Worm (Caenorhabditis elegans) whole organism, L1 larva: ENCODE data around the gene F44E2.8.
A peak's percentile ranks its signal among the peaks of the same experiment; 100 is the strongest.

Source experiments
- C04F5.9 ChIP-seq: sonication (generic microtip); optimal IDR thresholded peaks from 2 replicates; lab custom pipeline; 2016; ENCODE audit warnings: missing genetic modification characterization, missing compliant biosample characterization
- alr-1 ChIP-seq: fragments of 200-800 bp; sonication (Bioruptor generic); optimal IDR thresholded peaks from 2 replicates; lab custom pipeline; 2018; ENCODE audit warnings: borderline replicate concordance, mild to moderate bottlenecking, missing genetic modification characterization, missing compliant biosample characterization
- aly-2 ChIP-seq: fragments of 150-350 bp; optimal IDR thresholded peaks from 2 replicates; lab custom pipeline; 2014; ENCODE audit warnings: missing biosample characterization, missing genetic modification characterization
- blmp-1 ChIP-seq: fragments of 150-350 bp; optimal IDR thresholded peaks from 2 replicates; lab custom pipeline; 2014; ENCODE audit warnings: missing biosample characterization, missing genetic modification characterization
- ceh-8 ChIP-seq: fragments of 200-800 bp; sonication (Bioruptor generic); optimal IDR thresholded peaks from 2 replicates; lab custom pipeline; 2018; ENCODE audit warnings: mild to moderate bottlenecking, missing genetic modification characterization, moderate library complexity, missing compliant biosample characterization
- ceh-82 ChIP-seq, 3 experiments: fragments of 150-350 bp in 1 of 3; sonication (generic microtip) in 2 of 3; optimal IDR thresholded peaks; 2 replicates each; lab custom pipeline; 2014 to 2017; ENCODE audit warnings: missing biosample characterization in 3 of 3, missing genetic modification characterization in 3 of 3
- ceh-90 ChIP-seq: sonication (generic microtip); optimal IDR thresholded peaks from 2 replicates; lab custom pipeline; 2016; ENCODE audit warnings: missing genetic modification characterization, missing compliant biosample characterization
- efl-1 ChIP-seq, 4 experiments: fragments of 150-350 bp; optimal IDR thresholded peaks in 3 of 4; peaks in 1 of 4; 1 replicate in 1 of 4; 2 replicates in 3 of 4; lab custom pipeline; 2014; ENCODE audit warnings: missing biosample characterization in 2 of 4, missing genetic modification characterization in 2 of 4, missing genetic modification reagents in 2 of 4
- efl-3 ChIP-seq: fragments of 200-800 bp; sonication (Bioruptor generic); optimal IDR thresholded peaks from 2 replicates; lab custom pipeline; 2018; ENCODE audit warnings: mild to moderate bottlenecking, missing genetic modification characterization, missing compliant biosample characterization
- egl-27 ChIP-seq, 2 experiments: fragments of 150-350 bp in 1 of 2; sonication (generic microtip); optimal IDR thresholded peaks; 3 replicates each; lab custom pipeline; 2017 to 2018; ENCODE audit warnings: missing biosample characterization in 2 of 2, missing genetic modification characterization in 2 of 2, missing genetic modification reagents in 2 of 2
- elt-3 ChIP-seq, 6 experiments: fragments of 150-350 bp in 1 of 6; sonication (generic microtip); optimal IDR thresholded peaks; 2 replicates each; lab custom pipeline; 2017 to 2018; ENCODE audit warnings: missing biosample characterization in 6 of 6, missing genetic modification characterization in 6 of 6, inconsistent platforms in 1 of 6
- ets-5 ChIP-seq: fragments of 200-800 bp; sonication (Bioruptor generic); IDR thresholded peaks from 2 replicates; pipeline ENCODE4 v1.3.6; 2022; ENCODE audit warnings: missing genetic modification characterization, missing compliant biosample characterization
- fkh-4 ChIP-seq: sonication (generic microtip); optimal IDR thresholded peaks from 2 replicates; lab custom pipeline; 2016; ENCODE audit warnings: missing compliant biosample characterization, missing genetic modification characterization, borderline replicate concordance
- fkh-8 ChIP-seq: sonication (generic microtip); optimal IDR thresholded peaks from 2 replicates; lab custom pipeline; 2016; ENCODE audit warnings: mild to moderate bottlenecking, missing genetic modification characterization, missing compliant biosample characterization
- grh-1 ChIP-seq: fragments of 200-800 bp; sonication (Bioruptor generic); IDR thresholded peaks from 2 replicates; pipeline ENCODE4 v1.3.6; 2022; ENCODE audit warnings: missing genetic modification reagents, missing genetic modification characterization, missing compliant biosample characterization
- hpl-2 ChIP-seq: fragments of 150-350 bp; optimal IDR thresholded peaks from 2 replicates; lab custom pipeline; 2014; ENCODE audit warnings: missing biosample characterization, missing genetic modification reagents, missing genetic modification characterization
- irx-1 ChIP-seq: sonication (generic microtip); optimal IDR thresholded peaks from 2 replicates; lab custom pipeline; 2016; ENCODE audit warnings: missing genetic modification characterization, missing compliant biosample characterization
- isw-1 ChIP-seq: fragments of 200-800 bp; sonication (Bioruptor generic); IDR thresholded peaks from 2 replicates; pipeline ENCODE4 v1.3.6; 2022; ENCODE audit warnings: missing genetic modification characterization, missing compliant biosample characterization
- jun-1 ChIP-seq: fragments of 150-350 bp; optimal IDR thresholded peaks from 2 replicates; lab custom pipeline; 2014; ENCODE audit warnings: missing biosample characterization, missing genetic modification reagents, missing genetic modification characterization
- lin-13 ChIP-seq: fragments of 150-350 bp; optimal IDR thresholded peaks from 2 replicates; lab custom pipeline; 2014; ENCODE audit warnings: missing biosample characterization, missing genetic modification reagents, missing genetic modification characterization
- lin-14 ChIP-seq: fragments of 200-800 bp; sonication (Bioruptor generic); optimal IDR thresholded peaks from 2 replicates; lab custom pipeline; 2018; ENCODE audit warnings: mild to moderate bottlenecking, missing genetic modification characterization, moderate library complexity, missing compliant biosample characterization
- lin-15B ChIP-seq: fragments of 150-350 bp; sonication (generic microtip); optimal IDR thresholded peaks from 3 replicates; lab custom pipeline; 2014; ENCODE audit warnings: missing biosample characterization, missing genetic modification characterization
- lin-35 ChIP-seq, 2 experiments: fragments of 150-350 bp; optimal IDR thresholded peaks; 2 replicates each; lab custom pipeline; 2014; ENCODE audit warnings: missing biosample characterization in 2 of 2, missing genetic modification characterization in 2 of 2, missing genetic modification reagents in 2 of 2
- lin-39 ChIP-seq: fragments of 150-350 bp; optimal IDR thresholded peaks from 2 replicates; lab custom pipeline; 2014; ENCODE audit warnings: missing biosample characterization, missing genetic modification reagents, missing genetic modification characterization
- lir-3 ChIP-seq: sonication (generic microtip); optimal IDR thresholded peaks from 2 replicates; lab custom pipeline; 2016; ENCODE audit warnings: mild to moderate bottlenecking, missing genetic modification characterization, moderate library complexity, missing compliant biosample characterization; ENCODE audit not compliant: poor library complexity
- lsy-2 ChIP-seq, 2 experiments: fragments of 150-350 bp; optimal IDR thresholded peaks; 2 replicates each; lab custom pipeline; 2014; ENCODE audit warnings: missing biosample characterization in 2 of 2, missing genetic modification characterization in 2 of 2
- mab-9 ChIP-seq: fragments of 200-800 bp; sonication (Bioruptor generic); IDR thresholded peaks from 2 replicates; pipeline ENCODE4 v1.3.6; 2022; ENCODE audit warnings: missing genetic modification reagents, missing genetic modification characterization, missing compliant biosample characterization
- mdl-1 ChIP-seq, 2 experiments: fragments of 150-350 bp; optimal IDR thresholded peaks; 2 replicates each; lab custom pipeline; 2014 to 2017; ENCODE audit warnings: missing biosample characterization in 2 of 2, missing genetic modification characterization in 2 of 2, inconsistent platforms in 1 of 2
- mef-2 ChIP-seq: fragments of 150-350 bp; optimal IDR thresholded peaks from 2 replicates; lab custom pipeline; 2014; ENCODE audit warnings: missing biosample characterization, missing genetic modification characterization
- mep-1 ChIP-seq: fragments of 150-350 bp; optimal IDR thresholded peaks from 2 replicates; lab custom pipeline; 2014; ENCODE audit warnings: missing biosample characterization, missing genetic modification characterization
- nhr-12 ChIP-seq: sonication (generic microtip); optimal IDR thresholded peaks from 2 replicates; lab custom pipeline; 2017; ENCODE audit warnings: missing biosample characterization, missing genetic modification characterization
- nhr-237 ChIP-seq: fragments of 150-350 bp; optimal IDR thresholded peaks from 2 replicates; lab custom pipeline; 2014; ENCODE audit warnings: missing biosample characterization, missing genetic modification characterization
- nhr-47 ChIP-seq: sonication (generic microtip); optimal IDR thresholded peaks from 2 replicates; lab custom pipeline; 2016; ENCODE audit warnings: mild to moderate bottlenecking, missing genetic modification characterization, moderate library complexity, missing compliant biosample characterization
- nhr-85 ChIP-seq: sonication (generic microtip); peaks from one replicate; lab custom pipeline; 2016; ENCODE audit warnings: missing genetic modification characterization, inconsistent platforms, missing compliant biosample characterization
- pag-3 ChIP-seq: sonication (generic microtip); optimal IDR thresholded peaks from 2 replicates; lab custom pipeline; 2017; ENCODE audit warnings: missing genetic modification characterization, mild to moderate bottlenecking, missing compliant biosample characterization, antibody characterized with exemption, borderline replicate concordance; ENCODE audit not compliant: insufficient read depth
- skn-1 ChIP-seq: fragments of 150-350 bp; optimal IDR thresholded peaks from 2 replicates; lab custom pipeline; 2014; ENCODE audit warnings: missing biosample characterization, missing genetic modification characterization
- sptf-1 ChIP-seq: fragments of 150-350 bp; optimal IDR thresholded peaks from 2 replicates; lab custom pipeline; 2014; ENCODE audit warnings: missing biosample characterization, missing genetic modification characterization
- swsn-7 ChIP-seq: sonication (generic microtip); optimal IDR thresholded peaks from 2 replicates; lab custom pipeline; 2016; ENCODE audit warnings: missing genetic modification characterization, missing compliant biosample characterization
- unc-30 ChIP-seq: sonication (generic microtip); optimal IDR thresholded peaks from 2 replicates; lab custom pipeline; 2017; ENCODE audit warnings: missing biosample characterization, missing genetic modification characterization
- unc-62 ChIP-seq: fragments of 150-350 bp; optimal IDR thresholded peaks from 2 replicates; lab custom pipeline; 2014; ENCODE audit warnings: missing biosample characterization, missing genetic modification reagents, missing genetic modification characterization
- xbp-1 ChIP-seq: sonication (generic microtip); optimal IDR thresholded peaks from 2 replicates; lab custom pipeline; 2016; ENCODE audit warnings: missing genetic modification characterization, missing compliant biosample characterization
- zag-1 ChIP-seq: fragments of 150-350 bp; optimal IDR thresholded peaks from 2 replicates; lab custom pipeline; 2014; ENCODE audit warnings: missing biosample characterization, missing genetic modification characterization

Gene F44E2.8

DNA sequence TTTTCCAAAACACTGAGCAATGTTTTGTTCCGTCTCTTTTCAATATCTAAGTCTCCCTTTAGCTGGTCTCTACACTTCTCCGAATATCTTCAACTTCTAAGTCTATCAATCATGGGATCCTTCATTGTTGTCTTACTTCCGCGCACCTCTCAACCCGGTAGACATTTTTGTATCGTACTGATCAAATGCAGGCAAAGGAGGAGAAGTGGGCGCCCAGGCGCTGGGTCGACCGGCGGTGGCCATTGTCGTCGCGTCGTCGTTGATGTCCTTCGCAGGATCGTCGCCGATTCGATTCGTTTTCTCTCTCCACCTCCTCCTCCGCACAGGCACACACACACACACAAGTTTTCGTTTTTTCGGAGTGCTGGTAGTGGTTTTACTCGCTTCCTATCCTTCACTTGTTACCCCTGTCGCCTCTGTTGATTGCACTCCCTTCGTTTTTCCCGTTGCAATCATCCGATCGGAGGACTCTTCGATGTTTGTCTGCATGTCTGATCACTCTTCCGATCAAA lies 48.3 kb downstream of the F44E2.8 start (continued):
- no peak for TF ChIP-seq nhr-85 (tag; lab: Kevin White, UChicago)
- no peak for TF ChIP-seq efl-3 (GFP tag; lab: Kevin White, UChicago)
- TF ChIP-seq elt-3 (tag; optimal IDR thresholded peaks at IDR 0.05; lab: Kevin White, UChicago) = peak in 3 of 6 experiments; percentile 16 to 81 (median 68)
- no peak for TF ChIP-seq xbp-1 (tag; lab: Kevin White, UChicago)
- no peak for TF ChIP-seq lir-3 (tag; lab: Kevin White, UChicago)
- peak; percentile 74 for TF ChIP-seq blmp-1
- TF ChIP-seq skn-1 (tag; lab: Kevin White, UChicago) = peak; percentile 18
- no peak for TF ChIP-seq hpl-2
- no peak for TF ChIP-seq mab-9 (GFP tag; lab: Robert Waterston, UW)
- peak; percentile 23 for TF ChIP-seq lin-13 (GFP tag; lab: Kevin White, UChicago)
- no peak for TF ChIP-seq efl-1 (optimal IDR thresholded peaks at IDR 0.05; lab: Kevin White, UChicago)
- no peak for TF ChIP-seq efl-1 (GFP tag; optimal IDR thresholded peaks at IDR 0.05 in 1 of 2; lab: Kevin White, UChicago)
- no peak for TF ChIP-seq pag-3 (tag; lab: Kevin White, UChicago)
- TF ChIP-seq swsn-7 (tag; lab: Kevin White, UChicago) = no peak
- TF ChIP-seq ets-5 = no peak
- TF ChIP-seq jun-1 (tag; lab: Kevin White, UChicago) = no peak
- peak in 1 of 2 experiments; percentile 14 for TF ChIP-seq mdl-1 (tag; optimal IDR thresholded peaks at IDR 0.05; lab: Kevin White, UChicago)
- TF ChIP-seq zag-1 (tag; lab: Kevin White, UChicago) = no peak
- no peak for TF ChIP-seq lin-35 (GFP tag; optimal IDR thresholded peaks at IDR 0.05; lab: Kevin White, UChicago)
- no peak for TF ChIP-seq C04F5.9 (tag; lab: Kevin White, UChicago)
- no peak for TF ChIP-seq nhr-12 (tag; lab: Kevin White, UChicago)
- TF ChIP-seq nhr-47 (tag; lab: Kevin White, UChicago) = no peak
- no peak for TF ChIP-seq mef-2
- TF ChIP-seq egl-27 (tag; optimal IDR thresholded peaks at IDR 0.05; lab: Kevin White, UChicago) = no peak
- TF ChIP-seq fkh-4 = no peak
- TF ChIP-seq mep-1 (tag; lab: Kevin White, UChicago) = no peak
- no peak for TF ChIP-seq unc-62 (GFP tag; lab: Kevin White, UChicago)
- no peak for TF ChIP-seq fkh-8 (tag; lab: Kevin White, UChicago)
- TF ChIP-seq aly-2 (tag; lab: Kevin White, UChicago) = no peak
- no peak for TF ChIP-seq lsy-2 (tag; optimal IDR thresholded peaks at IDR 0.05; lab: Kevin White, UChicago)
- no peak for TF ChIP-seq nhr-237 (tag; lab: Kevin White, UChicago)
- no peak for TF ChIP-seq sptf-1 (tag; lab: Kevin White, UChicago)
- TF ChIP-seq irx-1 = no peak
- peak; percentile 40; the same call in 1 of the 2 replicates for TF ChIP-seq grh-1 (GFP tag; lab: Robert Waterston, UW)
- no peak for TF ChIP-seq alr-1 (tag; lab: Kevin White, UChicago)
- no peak for TF ChIP-seq lin-15B (tag; lab: Kevin White, UChicago)
- no peak for TF ChIP-seq unc-30 (tag; lab: Kevin White, UChicago)
- TF ChIP-seq lin-14 (GFP tag; lab: Kevin White, UChicago) = no peak
- TF ChIP-seq lin-39 = no peak
- TF ChIP-seq ceh-8 (GFP tag; lab: Kevin White, UChicago) = no peak
- TF ChIP-seq isw-1 (GFP tag; lab: Robert Waterston, UW) = no peak

DNA sequence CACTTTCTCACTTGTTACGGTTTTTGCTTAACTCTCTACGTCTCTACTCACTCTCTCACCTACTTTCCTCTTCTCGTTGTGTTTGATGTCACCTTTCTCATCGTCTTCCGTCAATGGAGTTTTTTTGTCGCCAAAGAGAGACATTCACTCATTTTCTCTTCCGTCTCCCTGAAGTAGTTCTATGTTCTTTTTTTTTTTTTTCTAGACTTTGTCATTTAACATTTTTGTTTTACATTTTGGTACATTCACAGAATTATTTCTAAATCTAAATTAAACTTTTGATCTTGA lies 48.9 kb downstream of the F44E2.8 start:
- no peak for TF ChIP-seq efl-1 (optimal IDR thresholded peaks at IDR 0.05; lab: Kevin White, UChicago)
- TF ChIP-seq efl-1 (GFP tag; optimal IDR thresholded peaks at IDR 0.05 in 1 of 2; lab: Kevin White, UChicago) = peak in 1 of 2 experiments; percentile 92
- peak; percentile 86 for TF ChIP-seq blmp-1
- peak in 1 of 3 experiments; percentile 1 for TF ChIP-seq ceh-82 (tag; optimal IDR thresholded peaks at IDR 0.05; lab: Kevin White, UChicago)
- TF ChIP-seq ceh-90 = no peak
- TF ChIP-seq efl-3 (GFP tag; lab: Kevin White, UChicago) = no peak
- no peak for TF ChIP-seq mep-1 (tag; lab: Kevin White, UChicago)
- TF ChIP-seq nhr-85 (tag; lab: Kevin White, UChicago) = peak; percentile 17
- TF ChIP-seq, all 84 proteins: peak for 4
